Worm (Caenorhabditis elegans): ENCODE results near the gene C49H3.6.

The C49H3.6 gene

ce11 chrIV:7927852-7928251, 24.3 kb downstream of the C49H3.6 start, which contains the start of gene gcy-8 (continued):
- TF ChIP-seq che-1 (tag; optimal IDR thresholded peaks at IDR 0.05) (no peak), F13H6.1 (tag; optimal IDR thresholded peaks at IDR 0.05) (no peak)

DNA sequence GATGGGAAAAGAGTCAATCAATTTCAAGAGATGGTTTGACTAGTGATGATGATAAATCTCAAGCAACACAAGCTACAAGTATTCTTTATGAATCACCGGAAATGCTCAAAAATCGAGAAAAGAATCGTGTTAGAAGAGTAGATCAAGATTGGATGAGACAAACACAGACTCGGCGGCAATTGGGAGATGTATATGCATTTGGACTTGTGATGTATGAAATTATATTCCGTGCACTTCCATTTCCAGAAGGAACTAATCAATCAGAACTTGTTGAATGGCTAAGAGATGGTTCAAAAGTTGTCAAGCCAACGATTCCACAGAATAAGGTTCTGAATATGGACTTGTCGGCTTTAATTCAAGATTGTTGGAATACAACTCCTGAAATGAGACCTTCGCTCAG, 28.3 kb downstream of the C49H3.6 start:
- TF ChIP-seq hlh-6 (tag; optimal IDR thresholded peaks at IDR 0.05), result no peak
- no peak for TF ChIP-seq nhr-11 (tag; optimal IDR thresholded peaks at IDR 0.05)
- TF ChIP-seq elt-4 (tag; optimal IDR thresholded peaks at IDR 0.05), result no peak
- TF ChIP-seq ztf-16 (tag; optimal IDR thresholded peaks at IDR 0.05), result no peak
- no peak for TF ChIP-seq ceh-14 (tag; optimal IDR thresholded peaks at IDR 0.05)
- TF ChIP-seq pax-1 (tag; optimal IDR thresholded peaks at IDR 0.05), result no peak
- TF ChIP-seq ets-4 (tag; optimal IDR thresholded peaks at IDR 0.05), result no peak
- TF ChIP-seq ceh-48 (tag; optimal IDR thresholded peaks at IDR 0.05), result no peak

DNA sequence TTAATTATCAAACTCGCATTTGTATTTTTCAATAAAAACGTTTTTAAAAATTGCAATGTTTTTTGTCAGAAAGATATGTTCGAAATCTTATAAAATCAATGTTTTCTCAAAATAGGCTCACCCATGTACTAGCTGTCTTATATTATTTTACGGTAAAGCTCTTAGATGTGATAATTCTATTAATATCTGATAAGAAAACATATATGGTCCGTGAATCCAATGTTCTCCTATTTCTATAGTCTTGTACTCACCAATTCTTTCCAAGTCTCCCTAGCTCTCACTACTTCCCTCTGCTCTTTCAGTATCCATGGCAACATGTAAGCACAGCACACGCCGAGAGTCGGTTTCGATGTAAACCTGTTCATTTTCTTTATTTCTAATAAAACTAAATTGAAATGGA, 30.2 kb downstream of the C49H3.6 start, which contains the start of gene bbs-2:
Gene bbs-2 (plus strand): TSS at position 301 of the 400 bp plus-strand sequence.
- TF ChIP-seq ceh-45 (GFP tag; IDR thresholded peaks at IDR 0.05) (no peak), nhr-11 (tag; optimal IDR thresholded peaks at IDR 0.05) (no peak), ets-4 (tag; optimal IDR thresholded peaks at IDR 0.05) (no peak), ceh-2 (tag; optimal IDR thresholded peaks at IDR 0.05) (no peak), sdc-2 (tag; optimal IDR thresholded peaks at IDR 0.05) (no peak), F13H6.1 (tag; optimal IDR thresholded peaks at IDR 0.05) (no peak), fkh-10 (GFP tag; optimal IDR thresholded peaks at IDR 0.05) (no peak), pax-1 (tag; optimal IDR thresholded peaks at IDR 0.05) (no peak), pha-4 (tag; optimal IDR thresholded peaks at IDR 0.05) (no peak), C38D4.7 (GFP tag; optimal IDR thresholded peaks at IDR 0.05) (no peak), pha-2 (tag; optimal IDR thresholded peaks at IDR 0.05) (no peak), hlh-6 (tag; optimal IDR thresholded peaks at IDR 0.05) (no peak), lin-11 (tag; optimal IDR thresholded peaks at IDR 0.05) (no peak), pag-3 (tag; optimal IDR thresholded peaks at IDR 0.05; ENCODE audit: borderline replicate concordance) (no peak), hlh-8 (tag; optimal IDR thresholded peaks at IDR 0.05) (no peak), K09A11.1 (tag; optimal IDR thresholded peaks at IDR 0.05; ENCODE audit: insufficient read depth) (no peak), pros-1 (tag; optimal IDR thresholded peaks at IDR 0.05) (no peak), sox-2 (GFP tag; IDR thresholded peaks at IDR 0.05) (no peak)

ce11 chrIV:7938834-7939233, 35.3 kb downstream of the C49H3.6 start, which contains the start of gene F20D12.7:
TSS of gene F20D12.7 (minus strand) at chrIV:7938934.
- no peak for TF ChIP-seq odd-2 (tag; optimal IDR thresholded peaks at IDR 0.05)

DNA sequence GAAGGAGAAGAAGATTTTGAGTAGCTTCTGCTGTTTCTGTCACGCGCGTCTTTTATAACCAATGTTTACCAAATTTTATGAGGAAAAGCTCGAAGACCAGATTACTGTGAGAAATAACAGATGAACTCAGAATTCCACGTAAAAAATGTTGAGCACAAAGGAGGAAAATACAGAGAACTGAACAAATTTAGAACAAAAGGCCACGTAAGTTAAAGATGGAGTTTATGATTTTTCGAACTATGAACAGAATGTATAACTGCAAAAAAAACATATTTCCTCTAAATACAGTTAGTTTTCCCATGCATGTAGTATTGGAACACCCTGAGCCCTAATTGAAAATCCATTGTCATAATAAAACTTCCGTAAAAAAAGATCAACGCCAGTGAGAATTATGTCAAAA, 37.4 kb downstream of the C49H3.6 start, which contains the start of gene exc-9:
Gene exc-9 (minus strand): TSS at position 101 of the 400 bp plus-strand sequence.
- no peak for TF ChIP-seq eyg-1 (tag; optimal IDR thresholded peaks at IDR 0.05)
- TF ChIP-seq unc-3 (GFP tag; conservative IDR thresholded peaks at IDR 0.05), result no peak
- no peak for TF ChIP-seq unc-3 (tag; optimal IDR thresholded peaks at IDR 0.05)
- no peak for TF ChIP-seq hlh-8 (tag; optimal IDR thresholded peaks at IDR 0.05)
- no peak for TF ChIP-seq ztf-16 (tag; optimal IDR thresholded peaks at IDR 0.05)
- TF ChIP-seq ceh-30 (tag; optimal IDR thresholded peaks at IDR 0.05), result no peak
- no peak for TF ChIP-seq ceh-48 (tag; optimal IDR thresholded peaks at IDR 0.05)
- TF ChIP-seq ceh-14 (tag; optimal IDR thresholded peaks at IDR 0.05), result no peak
- no peak for TF ChIP-seq unc-86 (tag; optimal IDR thresholded peaks at IDR 0.05)
- no peak for TF ChIP-seq ceh-31 (tag; optimal IDR thresholded peaks at IDR 0.05)
- no peak for TF ChIP-seq unc-42 (tag; optimal IDR thresholded peaks at IDR 0.05)
- TF ChIP-seq ceh-9 (tag; optimal IDR thresholded peaks at IDR 0.05), result no peak
- no peak for TF ChIP-seq tbx-2 (tag; optimal IDR thresholded peaks at IDR 0.05)
- TF ChIP-seq hlh-30 (tag; optimal IDR thresholded peaks at IDR 0.05; ENCODE audit: insufficient read depth), result no peak
- no peak for TF ChIP-seq pha-2 (tag; optimal IDR thresholded peaks at IDR 0.05)
- TF ChIP-seq ref-2 (tag; optimal IDR thresholded peaks at IDR 0.05), result no peak
- TF ChIP-seq T23F11.4 (GFP tag; optimal IDR thresholded peaks at IDR 0.05), result no peak
- no peak for TF ChIP-seq fkh-10 (GFP tag; optimal IDR thresholded peaks at IDR 0.05)
- TF ChIP-seq che-1 (tag; optimal IDR thresholded peaks at IDR 0.05), result no peak

Data from whole organism, late embryonic.